Worm (Caenorhabditis elegans): ENCODE data around the gene C50C3.19.

C50C3.19 gene

DNA sequence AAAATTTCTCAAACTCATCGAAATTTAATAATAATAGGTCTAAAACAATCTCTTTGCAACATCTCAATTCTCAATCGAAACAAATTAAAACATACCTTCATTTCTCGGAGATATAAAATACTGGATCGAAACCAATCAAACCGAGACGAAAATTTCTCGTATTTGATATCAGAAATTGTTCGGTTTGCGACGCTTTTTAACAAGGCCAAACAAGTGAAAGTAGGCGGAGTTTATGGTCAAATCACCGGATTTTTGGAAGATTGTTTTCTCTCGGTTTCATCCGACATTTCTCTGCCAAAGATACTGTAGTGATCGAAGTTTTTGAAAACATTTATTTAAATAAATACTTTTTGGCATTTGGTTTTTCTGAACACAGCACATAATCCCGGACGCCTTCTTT lies 44.8 kb downstream of the C50C3.19 start, which contains the start of gene C02F5.14:
TSS of gene C02F5.14 (minus strand) at position 157 of the 400 bp plus-strand sequence.
- no peak for TF ChIP-seq lsl-1 (GFP tag; optimal IDR thresholded peaks at IDR 0.05)
- TF ChIP-seq T26A5.8 (tag; optimal IDR thresholded peaks at IDR 0.05) = no peak
- no peak for TF ChIP-seq nhr-120 (GFP tag; IDR thresholded peaks at IDR 0.05)
- no peak for TF ChIP-seq zfh-2 (GFP tag; conservative IDR thresholded peaks at IDR 0.05)
- no peak for TF ChIP-seq lin-54 (GFP tag; optimal IDR thresholded peaks at IDR 0.05)
- TF ChIP-seq mel-28 (tag; optimal IDR thresholded peaks at IDR 0.05; ENCODE audit: borderline replicate concordance) = no peak
- no peak for TF ChIP-seq lsy-27 (tag; optimal IDR thresholded peaks at IDR 0.05; ENCODE audit: borderline replicate concordance, insufficient read depth)
- no peak for TF ChIP-seq nhr-80 (tag; optimal IDR thresholded peaks at IDR 0.05)
- no peak for TF ChIP-seq die-1 (tag; optimal IDR thresholded peaks at IDR 0.05)
- no peak for TF ChIP-seq sptf-2 (GFP tag; optimal IDR thresholded peaks at IDR 0.05)
- no peak for TF ChIP-seq aptf-2 (GFP tag; conservative IDR thresholded peaks at IDR 0.05)
- no peak for TF ChIP-seq zim-3 (tag; optimal IDR thresholded peaks at IDR 0.05)
- no peak for TF ChIP-seq snpc-1.3 (tag; optimal IDR thresholded peaks at IDR 0.05; ENCODE audit: insufficient read depth)
- TF ChIP-seq rec-8 (tag; optimal IDR thresholded peaks at IDR 0.05) = no peak
- TF ChIP-seq lin-40 (tag; optimal IDR thresholded peaks at IDR 0.05) = no peak
- no peak for TF ChIP-seq mcd-1 (GFP tag; IDR thresholded peaks at IDR 0.05)

ce11 chrIII:8235880-8236279 lies 45.3 kb downstream of the C50C3.19 start, which contains the start of gene C02F5.5:
TSS of gene C02F5.5 (plus strand) at chrIII:8236180.
- TF ChIP-seq gei-17 (GFP tag; optimal IDR thresholded peaks at IDR 0.05) (no peak), lsy-27 (tag; optimal IDR thresholded peaks at IDR 0.05; ENCODE audit: borderline replicate concordance, insufficient read depth) (no peak), ceh-27 (GFP tag; optimal IDR thresholded peaks at IDR 0.05) (no peak), chd-7 (tag; optimal IDR thresholded peaks at IDR 0.05) (no peak), ceh-58 (GFP tag; IDR thresholded peaks at IDR 0.05) (no peak), egl-18 (GFP tag; IDR thresholded peaks at IDR 0.05) (no peak), lag-1 (GFP tag; IDR thresholded peaks at IDR 0.05) (no peak), attf-6 (GFP tag; IDR thresholded peaks at IDR 0.05) (no peak), F49E8.2 (tag; optimal IDR thresholded peaks at IDR 0.05; ENCODE audit: insufficient read depth) (no peak), snpc-3.4 (tag; optimal IDR thresholded peaks at IDR 0.05) (no peak), nhr-80 (tag; optimal IDR thresholded peaks at IDR 0.05) (no peak), mcd-1 (GFP tag; IDR thresholded peaks at IDR 0.05) (no peak), B0336.3 (GFP tag; IDR thresholded peaks at IDR 0.05) (no peak), aptf-3 (GFP tag; IDR thresholded peaks at IDR 0.05) (no peak), efl-1 (GFP tag; optimal IDR thresholded peaks at IDR 0.05) (no peak), K11D2.4 (GFP tag; IDR thresholded peaks at IDR 0.05) (no peak), egrh-3 (GFP tag; IDR thresholded peaks at IDR 0.05) (no peak), atf-7 (tag; optimal IDR thresholded peaks at IDR 0.05) (no peak)

ce11 chrIII:8237827-8238226 lies 47.2 kb downstream of the C50C3.19 start, which contains the start of gene tsp-2:
TSS of gene tsp-2 (minus strand) at chrIII:8237935.
- no peak for TF ChIP-seq madf-3 (GFP tag; IDR thresholded peaks at IDR 0.05)
- peak; percentile 79 for TF ChIP-seq nhr-80 (tag; optimal IDR thresholded peaks at IDR 0.05)
- TF ChIP-seq bed-1 (GFP tag; IDR thresholded peaks at IDR 0.05) = no peak
- TF ChIP-seq ceh-27 (GFP tag; optimal IDR thresholded peaks at IDR 0.05) = no peak
- TF ChIP-seq cebp-1 (GFP tag; IDR thresholded peaks at IDR 0.05) = peak; percentile 15; the same call in 1 of the 2 replicates
- peak; percentile 68 for TF ChIP-seq cebp-1 (tag; optimal IDR thresholded peaks at IDR 0.05)
- TF ChIP-seq unc-62 (GFP tag; optimal IDR thresholded peaks at IDR 0.05) = peak; percentile 80
- TF ChIP-seq pha-4 (tag; optimal IDR thresholded peaks at IDR 0.05) = peak; percentile 47

Data from whole organism, young adult.